Worm (Caenorhabditis elegans) whole organism, L4 larva: ENCODE data around the gene zyg-12.

Source experiments
- attf-4 ChIP-seq: sonication (generic microtip); optimal IDR thresholded peaks from 3 replicates; lab custom pipeline; 2017; ENCODE audit warnings: missing biosample characterization, missing genetic modification characterization
- lsy-2 ChIP-seq, 2 experiments: fragments of 150-350 bp in 1 of 2; sonication (generic microtip) in 1 of 2; optimal IDR thresholded peaks; 2 replicates each; lab custom pipeline; 2014 to 2017; ENCODE audit warnings: missing biosample characterization in 2 of 2, missing genetic modification characterization in 2 of 2

ce11 chrII:5001866-5002265 lies 52.2 kb downstream of the zyg-12 start:
- TF ChIP-seq lsy-2 (tag; optimal IDR thresholded peaks at IDR 0.05; lab: Kevin White, UChicago), result no peak
- no peak for TF ChIP-seq attf-4 (tag; lab: Kevin White, UChicago)
